Worm (Caenorhabditis elegans): ENCODE measurements around the gene znf-207.

znf-207 gene

ce11 chrIV:11347275-11347674, 36.5 kb downstream of the znf-207 start:
- no peak for TF ChIP-seq nhr-12 (tag; optimal IDR thresholded peaks at IDR 0.05)
- TF ChIP-seq aly-2 (tag; optimal IDR thresholded peaks at IDR 0.05): no peak
- peak; percentile 27 for TF ChIP-seq C34F6.9 (tag; optimal IDR thresholded peaks at IDR 0.05)
- no peak for TF ChIP-seq unc-39 (tag; optimal IDR thresholded peaks at IDR 0.05)
- no peak for TF ChIP-seq mab-5 (tag; optimal IDR thresholded peaks at IDR 0.05)

- peak; percentile 15 for TF ChIP-seq nhr-129 (tag; optimal IDR thresholded peaks at IDR 0.05)
- TF ChIP-seq unc-55 (GFP tag; optimal IDR thresholded peaks at IDR 0.05): peak; percentile 33
- TF ChIP-seq C34F6.9 (tag; optimal IDR thresholded peaks at IDR 0.05): no peak
These were observed 38.0 kb downstream of the znf-207 start for ce11 chrIV:11348822-11349221.

DNA sequence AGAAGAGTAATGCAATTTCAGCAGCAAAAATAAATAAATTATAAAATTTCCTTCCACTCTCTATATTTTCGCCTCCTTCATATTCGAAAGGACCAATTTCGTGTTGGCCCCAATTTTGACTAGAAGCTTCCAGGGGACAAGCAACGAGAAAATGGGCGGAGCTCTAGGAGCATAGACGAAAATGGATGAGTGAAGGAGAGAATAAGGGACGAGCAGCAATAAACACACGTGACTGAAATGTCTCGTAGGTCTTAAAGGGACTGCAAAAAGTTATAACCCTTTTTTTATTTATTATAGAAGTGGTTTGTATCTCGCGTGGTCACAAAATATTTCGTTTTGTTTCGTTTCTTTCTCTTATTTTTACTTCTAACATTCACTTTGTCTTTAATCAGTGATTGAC, 39.0 kb downstream of the znf-207 start:
- TF ChIP-seq aly-2 (tag; optimal IDR thresholded peaks at IDR 0.05) (no peak), lin-13 (GFP tag; optimal IDR thresholded peaks at IDR 0.05) (no peak), sem-4 (tag; optimal IDR thresholded peaks at IDR 0.05) (no peak), ztf-11 (tag; optimal IDR thresholded peaks at IDR 0.05) (no peak), fos-1 (tag; optimal IDR thresholded peaks at IDR 0.05) (no peak), nhr-77 (tag; optimal IDR thresholded peaks at IDR 0.05) (no peak), mdl-1 (tag; optimal IDR thresholded peaks at IDR 0.05) (peak in 1 of 2 experiments; percentile 57), mab-5 (tag; optimal IDR thresholded peaks at IDR 0.05) (peak; percentile 61), nhr-25 (tag; optimal IDR thresholded peaks at IDR 0.05) (no peak), sma-9 (GFP tag; optimal IDR thresholded peaks at IDR 0.05) (peak; percentile 13), sma-9 (tag; optimal IDR thresholded peaks at IDR 0.05) (no peak), ztf-4 (tag; optimal IDR thresholded peaks at IDR 0.05) (peak; percentile 11), crh-2 (tag; optimal IDR thresholded peaks at IDR 0.05) (peak; percentile 34), gmeb-1 (tag; optimal IDR thresholded peaks at IDR 0.05) (no peak), nhr-6 (tag; optimal IDR thresholded peaks at IDR 0.05) (no peak), dmd-4 (tag; optimal IDR thresholded peaks at IDR 0.05) (no peak), unc-55 (GFP tag; optimal IDR thresholded peaks at IDR 0.05) (peak; percentile 44), nhr-23 (tag; optimal IDR thresholded peaks at IDR 0.05) (no peak), lsy-2 (tag; optimal IDR thresholded peaks at IDR 0.05) (peak in 1 of 2 experiments; percentile 49), C34F6.9 (tag; optimal IDR thresholded peaks at IDR 0.05) (peak; percentile 55), zag-1 (tag; optimal IDR thresholded peaks at IDR 0.05) (peak; percentile 51), lin-11 (tag; optimal IDR thresholded peaks at IDR 0.05) (no peak), Y55F3AM.14 (GFP tag; optimal IDR thresholded peaks at IDR 0.05) (no peak), nhr-129 (tag; optimal IDR thresholded peaks at IDR 0.05) (peak; percentile 2), ZK546.5 (tag; optimal IDR thresholded peaks at IDR 0.05) (no peak)

- peak; percentile 62 for TF ChIP-seq F13H6.1 (tag; optimal IDR thresholded peaks at IDR 0.05)
- no peak for TF ChIP-seq nhr-25 (tag; optimal IDR thresholded peaks at IDR 0.05)
- peak; percentile 34 for TF ChIP-seq nhr-129 (tag; optimal IDR thresholded peaks at IDR 0.05)
- TF ChIP-seq C34F6.9 (tag; optimal IDR thresholded peaks at IDR 0.05): peak; percentile 38
- TF ChIP-seq sem-4 (tag; optimal IDR thresholded peaks at IDR 0.05): no peak
- TF ChIP-seq lsy-2 (tag; optimal IDR thresholded peaks at IDR 0.05): peak in 1 of 2 experiments; percentile 7
- no peak for TF ChIP-seq dmd-4 (tag; optimal IDR thresholded peaks at IDR 0.05)
- peak; percentile 69 for TF ChIP-seq sma-9 (GFP tag; optimal IDR thresholded peaks at IDR 0.05)
- TF ChIP-seq sma-9 (tag; optimal IDR thresholded peaks at IDR 0.05): no peak
- TF ChIP-seq ama-1 (optimal IDR thresholded peaks at IDR 0.05): no peak
- TF ChIP-seq mab-5 (tag; optimal IDR thresholded peaks at IDR 0.05): peak; percentile 42
These were observed 40.0 kb downstream of the znf-207 start for ce11 chrIV:11350809-11351208.

DNA sequence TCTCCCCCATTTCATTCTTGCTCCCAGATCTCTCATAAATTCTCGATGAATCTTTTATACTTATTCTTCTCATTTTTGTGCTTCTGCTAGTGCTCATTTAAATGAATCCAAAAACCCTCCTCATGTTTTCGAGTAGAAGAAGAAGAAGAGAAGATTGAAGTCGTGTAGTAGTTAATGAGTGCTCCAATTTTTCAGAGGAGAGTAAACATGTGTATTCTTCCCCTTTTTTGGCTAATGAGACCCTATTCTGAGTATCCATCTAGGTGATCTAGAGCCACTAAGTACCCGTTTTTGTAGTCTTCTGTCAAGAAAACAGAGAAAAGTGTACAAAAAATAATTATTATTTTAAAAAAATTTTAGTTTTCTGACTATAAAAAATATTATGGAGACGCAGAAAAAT, 40.8 kb downstream of the znf-207 start:
- no peak for TF ChIP-seq ceh-82 (tag; optimal IDR thresholded peaks at IDR 0.05)
- TF ChIP-seq elt-3 (tag; optimal IDR thresholded peaks at IDR 0.05): no peak
- TF ChIP-seq lin-13 (GFP tag; optimal IDR thresholded peaks at IDR 0.05): no peak
- no peak for TF ChIP-seq blmp-1 (tag; optimal IDR thresholded peaks at IDR 0.05; ENCODE audit: insufficient read depth)
- TF ChIP-seq mdl-1 (tag; optimal IDR thresholded peaks at IDR 0.05): no peak
- TF ChIP-seq F13H6.1 (tag; optimal IDR thresholded peaks at IDR 0.05): no peak
- no peak for TF ChIP-seq R02D3.7 (tag; optimal IDR thresholded peaks at IDR 0.05)
- no peak for TF ChIP-seq ztf-4 (tag; optimal IDR thresholded peaks at IDR 0.05)
- no peak for TF ChIP-seq nhr-25 (tag; optimal IDR thresholded peaks at IDR 0.05)
- no peak for TF ChIP-seq nhr-21 (tag; optimal IDR thresholded peaks at IDR 0.05)
